Fruit fly (Drosophila melanogaster): ENCODE results near the gene Npc2d.

Npc2d gene

DNA sequence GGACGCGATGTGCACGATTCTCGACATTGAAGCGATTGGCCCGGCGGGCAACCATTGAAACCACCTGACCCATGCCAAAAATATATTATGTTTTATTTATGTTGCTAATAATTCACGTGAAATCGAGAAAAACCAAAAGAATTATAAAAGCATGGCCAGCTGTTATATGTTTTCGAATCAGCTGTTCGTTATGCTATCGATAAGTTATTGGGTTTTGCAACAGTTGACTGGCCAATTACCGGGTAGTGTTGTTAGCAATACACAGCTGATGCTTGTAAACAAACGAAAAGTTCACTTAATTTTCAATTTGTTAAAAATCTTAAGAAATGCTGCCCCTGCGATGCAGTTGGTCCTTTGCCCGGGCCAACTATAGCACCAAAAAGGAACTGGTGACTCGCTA, 10.5 kb downstream of the Npc2d start, which contains the start of the genes CG11722 and mtTFB2 (continued):
- TF ChIP-seq Scr (GFP tag; IDR thresholded peaks at IDR 0.05; ENCODE audit: partially characterized antibody) (peak; percentile 52), CG12942 (GFP tag; optimal IDR thresholded peaks at IDR 0.05) (no peak), h (optimal IDR thresholded peaks at IDR 0.05) (no peak), unc-4 (GFP tag; IDR thresholded peaks at IDR 0.05; ENCODE audit: partially characterized antibody) (peak; percentile 60), CG11560 (tag; IDR thresholded peaks at IDR 0.05) (no peak), CG10267 (tag; optimal IDR thresholded peaks at IDR 0.05) (peak; percentile 91), Side (GFP tag; optimal IDR thresholded peaks at IDR 0.05) (no peak), vfl (GFP tag; optimal IDR thresholded peaks at IDR 0.05) (no peak), sc (optimal IDR thresholded peaks at IDR 0.05) (no peak), sc (GFP tag; optimal IDR thresholded peaks at IDR 0.05) (no peak), Elba2 (GFP tag; optimal IDR thresholded peaks at IDR 0.05) (no peak), CG34422 (GFP tag; IDR thresholded peaks at IDR 0.05) (peak; percentile 65; the same call in 1 of the 3 replicates), E2f2 (GFP tag; IDR thresholded peaks at IDR 0.05) (peak; percentile 46), az2 (GFP tag; optimal IDR thresholded peaks at IDR 0.05) (no peak), CG16863 (GFP tag; optimal IDR thresholded peaks at IDR 0.05) (no peak), chn (GFP tag; optimal IDR thresholded peaks at IDR 0.05) (no peak), CG15011 (GFP tag; optimal IDR thresholded peaks at IDR 0.05) (no peak), CG8089 (GFP tag; optimal IDR thresholded peaks at IDR 0.05) (no peak), Dbx (GFP tag; IDR thresholded peaks at IDR 0.05) (no peak), CG1792 (GFP tag; optimal IDR thresholded peaks at IDR 0.05) (no peak), Vsx1 (GFP tag; optimal IDR thresholded peaks at IDR 0.05) (peak; percentile 97), crp (GFP tag; optimal IDR thresholded peaks at IDR 0.05) (peak; percentile 50 to 95)

DNA sequence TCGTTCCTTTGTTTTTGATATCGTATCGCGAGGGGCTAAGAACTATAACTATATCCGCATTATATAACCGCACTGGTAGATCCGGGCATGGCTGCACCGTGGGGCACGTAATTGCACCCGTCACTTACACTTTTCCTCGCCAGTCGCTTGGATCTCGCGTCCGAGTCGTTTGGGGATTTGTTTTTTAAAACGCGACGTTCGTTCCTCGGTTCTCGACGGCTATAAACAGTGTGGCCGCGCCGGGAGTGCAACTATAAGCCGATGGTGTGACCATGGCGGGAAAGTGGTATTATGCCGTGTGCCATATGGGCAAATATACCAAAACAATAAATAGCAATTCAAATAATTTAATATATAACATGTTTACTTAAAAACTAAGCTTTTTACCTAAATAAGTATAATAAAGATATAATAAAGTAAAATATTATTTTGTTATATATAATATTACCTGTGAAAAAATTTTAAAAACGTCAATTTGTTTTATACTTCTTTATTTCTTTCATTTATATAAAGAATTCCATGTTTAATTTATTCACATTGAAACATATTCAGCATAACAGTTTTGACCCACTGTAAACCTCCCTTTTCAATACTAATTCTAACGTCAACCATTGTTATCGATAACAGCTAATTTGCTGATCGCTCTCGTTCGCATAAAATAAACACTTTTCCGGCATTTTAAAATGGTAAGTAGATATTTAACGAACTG, 13.1 kb downstream of the Npc2d start, which contains the start of the genes Mical and CG3909:
Gene Mical, minus strand, starts transcription at position 232 of the 709 bp plus-strand sequence.
Gene CG3909, plus strand, starts transcription at position 607 of the 709 bp plus-strand sequence.
- TF ChIP-seq gt (GFP tag; IDR thresholded peaks at IDR 0.05): peak; percentile 61
- no peak for TF ChIP-seq yki (optimal IDR thresholded peaks at IDR 0.05)
- TF ChIP-seq Bteb2 (GFP tag; optimal IDR thresholded peaks at IDR 0.05): peak; percentile 49
- peak; percentile 80 for TF ChIP-seq gce (GFP tag; IDR thresholded peaks at IDR 0.05)
- TF ChIP-seq MESR4 (GFP tag; optimal IDR thresholded peaks at IDR 0.05): peak; percentile 64
- TF ChIP-seq CG8281 (tag; optimal IDR thresholded peaks at IDR 0.05): peak; percentile 41
- peak; percentile 20 for TF ChIP-seq nau (GFP tag; optimal IDR thresholded peaks at IDR 0.05)
- peak; percentile 88 for TF ChIP-seq Fer3 (tag; optimal IDR thresholded peaks at IDR 0.05)
- TF ChIP-seq E2f2 (GFP tag; IDR thresholded peaks at IDR 0.05): peak; percentile 70
- TF ChIP-seq CG6272 (GFP tag; IDR thresholded peaks at IDR 0.05): peak; percentile 76
- peak; percentile 81 for TF ChIP-seq CG30020 (tag; optimal IDR thresholded peaks at IDR 0.05)
- no peak for TF ChIP-seq bigmax (GFP tag; optimal IDR thresholded peaks at IDR 0.05)
- peak; percentile 69 for TF ChIP-seq HmgZ (tag; optimal IDR thresholded peaks at IDR 0.05)
- TF ChIP-seq cad (GFP tag; optimal IDR thresholded peaks at IDR 0.05): no peak
- peak; percentile 91 for TF ChIP-seq nmo (GFP tag; optimal IDR thresholded peaks at IDR 0.05)
- TF ChIP-seq CG4707 (GFP tag; optimal IDR thresholded peaks at IDR 0.05): peak; percentile 59
- TF ChIP-seq HHEX (GFP tag; optimal IDR thresholded peaks at IDR 0.05): peak; percentile 63
- no peak for TF ChIP-seq CG4360 (GFP tag; IDR thresholded peaks at IDR 0.05)
- TF ChIP-seq CG11560 (tag; IDR thresholded peaks at IDR 0.05): peak; percentile 45; the same call in 1 of the 3 replicates
- TF ChIP-seq Side (GFP tag; optimal IDR thresholded peaks at IDR 0.05): peak; percentile 15
- TF ChIP-seq Blimp-1 (GFP tag; optimal IDR thresholded peaks at IDR 0.05): peak; percentile 72
- peak; percentile 78 for TF ChIP-seq CG18619 (GFP tag; optimal IDR thresholded peaks at IDR 0.05)
- 0 out of 2 replicates have a peak, but pooled peaks have one; percentile 12 for TF ChIP-seq dati (GFP tag; IDR thresholded peaks at IDR 0.05)
- peak; percentile 85 for TF ChIP-seq sens (GFP tag)
- TF ChIP-seq hth (optimal IDR thresholded peaks at IDR 0.05): no peak
- peak; percentile 49 for TF ChIP-seq nom (GFP tag; optimal IDR thresholded peaks at IDR 0.05)
- peak; percentile 52; the same call in 1 of the 2 replicates for TF ChIP-seq CG4404 (GFP tag; IDR thresholded peaks at IDR 0.05)
- TF ChIP-seq ac (GFP tag; optimal IDR thresholded peaks at IDR 0.05): no peak
- TF ChIP-seq Sin3A (optimal IDR thresholded peaks at IDR 0.05): no peak
- TF ChIP-seq cg (GFP tag; optimal IDR thresholded peaks at IDR 0.05): peak; percentile 52
- peak; percentile 56; the same call in 1 of the 2 replicates for TF ChIP-seq bowl (GFP tag; IDR thresholded peaks at IDR 0.05)
- no peak for TF ChIP-seq CG7745 (tag; optimal IDR thresholded peaks at IDR 0.05)
